Fruit fly (Drosophila melanogaster): ENCODE data around the gene RpS27.

Gene RpS27

DNA sequence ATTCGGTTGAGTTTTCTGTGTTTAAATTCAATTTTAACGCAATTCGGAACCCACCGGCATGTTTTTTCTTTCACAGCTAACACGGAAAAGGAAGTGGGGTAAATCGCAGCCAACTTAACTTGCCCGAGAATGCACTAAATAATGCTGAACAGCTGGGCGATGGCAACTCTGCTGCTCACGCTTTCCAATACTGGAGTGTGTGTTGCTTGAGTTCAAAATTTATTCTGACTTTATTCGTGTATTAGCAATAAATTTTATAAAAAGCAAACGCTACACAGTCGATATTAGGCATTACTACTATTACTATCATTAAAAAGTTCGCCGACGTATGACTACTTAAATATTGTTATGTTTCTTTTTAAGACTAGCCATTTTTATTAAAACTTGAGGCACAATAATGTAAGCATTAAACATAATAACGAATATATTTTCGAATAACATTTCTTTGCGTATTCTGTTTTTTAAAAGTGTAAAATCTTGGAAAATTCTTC is at the start of gene RpS27, which contains the start of gene Nup37 (continued):
- TF ChIP-seq pfk (GFP tag; optimal IDR thresholded peaks at IDR 0.05): peak; percentile 90
- peak; percentile 95 for TF ChIP-seq Aef1 (GFP tag; IDR thresholded peaks at IDR 0.05)
- TF ChIP-seq CG18764 (GFP tag; optimal IDR thresholded peaks at IDR 0.05): peak; percentile 98
- peak in 1 of 2 experiments; percentile 93 for TF ChIP-seq Eip74EF (GFP tag; optimal IDR thresholded peaks at IDR 0.05)
- peak; percentile 97 for TF ChIP-seq H2.0 (GFP tag; IDR thresholded peaks at IDR 0.05)
- no peak for TF ChIP-seq tna (GFP tag; IDR thresholded peaks at IDR 0.05; ENCODE audit: partially characterized antibody)
- peak; percentile 98 for TF ChIP-seq Vsx1 (GFP tag; optimal IDR thresholded peaks at IDR 0.05)
- peak; percentile 92 to 99 for TF ChIP-seq Hr51 (GFP tag; optimal IDR thresholded peaks at IDR 0.05)
- TF ChIP-seq Deaf1 (tag; optimal IDR thresholded peaks at IDR 0.05): peak; percentile 69
- peak; percentile 93 for TF ChIP-seq CG8924 (tag; optimal IDR thresholded peaks at IDR 0.05)
- TF ChIP-seq Gug (GFP tag; IDR thresholded peaks at IDR 0.05): peak; percentile 92
- peak; percentile 91 for TF ChIP-seq gem (tag; optimal IDR thresholded peaks at IDR 0.05)
- peak; percentile 89 for TF ChIP-seq CG3995 (GFP tag; optimal IDR thresholded peaks at IDR 0.05)
- TF ChIP-seq ewg (GFP tag; optimal IDR thresholded peaks at IDR 0.05): peak; percentile 95
- TF ChIP-seq croc (GFP tag; conservative IDR thresholded peaks at IDR 0.05): peak; percentile 88
- peak; percentile 95 for TF ChIP-seq CG3726 (GFP tag; IDR thresholded peaks at IDR 0.05)
- peak; percentile 99 for TF ChIP-seq CG3281 (GFP tag; optimal IDR thresholded peaks at IDR 0.05)
- peak; percentile 95 for TF ChIP-seq fd102C (GFP tag; optimal IDR thresholded peaks at IDR 0.05)
- peak; percentile 97 for TF ChIP-seq sug (tag; optimal IDR thresholded peaks at IDR 0.05)
- TF ChIP-seq CG1233 (GFP tag; optimal IDR thresholded peaks at IDR 0.05): peak; percentile 99
- TF ChIP-seq BEAF-32 (GFP tag; optimal IDR thresholded peaks at IDR 0.05): peak; percentile 67
- TF ChIP-seq ase (GFP tag; IDR thresholded peaks at IDR 0.05): peak; percentile 98
- peak; percentile 97 for TF ChIP-seq btn (GFP tag; optimal IDR thresholded peaks at IDR 0.05)
- peak; percentile 99 for TF ChIP-seq CG11085 (GFP tag; IDR thresholded peaks at IDR 0.05)
- TF ChIP-seq CG12155 (GFP tag; optimal IDR thresholded peaks at IDR 0.05): peak; percentile 93
- peak; percentile 98 for TF ChIP-seq CG4424 (GFP tag; optimal IDR thresholded peaks at IDR 0.05)
- TF ChIP-seq Dip3 (GFP tag; optimal IDR thresholded peaks at IDR 0.05): peak; percentile 98
- TF ChIP-seq odd (GFP tag; optimal IDR thresholded peaks at IDR 0.05): peak; percentile 99
- peak; percentile 97 for TF ChIP-seq CG4820 (GFP tag; optimal IDR thresholded peaks at IDR 0.05)
- TF ChIP-seq Antp (GFP tag; optimal IDR thresholded peaks at IDR 0.05): peak; percentile 98
- peak; percentile 96 for TF ChIP-seq jumu (GFP tag; optimal IDR thresholded peaks at IDR 0.05)
- peak; percentile 98 for TF ChIP-seq Fer1 (GFP tag; optimal IDR thresholded peaks at IDR 0.05)
- TF ChIP-seq Elba2 (GFP tag; optimal IDR thresholded peaks at IDR 0.05): peak; percentile 72
- no peak for TF ChIP-seq cg (GFP tag; optimal IDR thresholded peaks at IDR 0.05)
- TF ChIP-seq fd3F (GFP tag; optimal IDR thresholded peaks at IDR 0.05): peak; percentile 97
- peak; percentile 100 for TF ChIP-seq HLHmδ (GFP tag; optimal IDR thresholded peaks at IDR 0.05)
- TF ChIP-seq row (GFP tag; IDR thresholded peaks at IDR 0.05): peak; percentile 86
- peak; percentile 98 for TF ChIP-seq CG13296 (GFP tag; optimal IDR thresholded peaks at IDR 0.05)
- peak; percentile 91 for TF ChIP-seq CG6689 (GFP tag; IDR thresholded peaks at IDR 0.05)
- peak; percentile 100 for TF ChIP-seq kni (GFP tag; optimal IDR thresholded peaks at IDR 0.05)
- TF ChIP-seq stwl (tag; optimal IDR thresholded peaks at IDR 0.05): peak; percentile 95
- peak; percentile 96 for TF ChIP-seq dati (GFP tag; IDR thresholded peaks at IDR 0.05)
- peak; percentile 99 for TF ChIP-seq CG15011 (GFP tag; optimal IDR thresholded peaks at IDR 0.05)
- TF ChIP-seq Mrtf (GFP tag; IDR thresholded peaks at IDR 0.05): peak; percentile 96
- TF ChIP-seq CG13624 (GFP tag; optimal IDR thresholded peaks at IDR 0.05): peak; percentile 99
- TF ChIP-seq Hand (GFP tag; optimal IDR thresholded peaks at IDR 0.05): peak; percentile 94
- TF ChIP-seq sna (GFP tag; IDR thresholded peaks at IDR 0.05; ENCODE audit: partially characterized antibody): no peak
- TF ChIP-seq nom (GFP tag; optimal IDR thresholded peaks at IDR 0.05): peak; percentile 95
- TF ChIP-seq bcd (GFP tag; optimal IDR thresholded peaks at IDR 0.05): peak; percentile 100

Data from whole organism, embryonic.